Fruit fly (Drosophila melanogaster): ENCODE results near the gene f.

f gene

DNA sequence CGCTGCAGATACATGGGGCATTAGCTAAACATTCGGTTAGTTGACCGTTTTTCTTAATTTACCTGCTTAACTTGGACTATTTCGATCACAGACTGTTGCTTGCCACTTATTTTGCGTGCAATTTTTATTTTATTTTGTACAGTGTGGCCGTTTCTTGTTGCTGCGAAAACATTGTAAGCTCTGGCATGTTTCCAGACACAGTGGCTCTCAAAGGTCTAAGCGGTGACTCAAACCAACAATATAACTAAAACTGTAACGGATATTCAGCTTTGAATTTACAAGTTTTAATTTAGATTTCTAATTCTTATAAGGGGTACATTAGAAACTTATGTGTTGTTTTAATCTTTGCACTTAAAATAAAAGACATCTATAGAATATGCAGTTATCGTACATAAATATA is 16.6 kb downstream of the f start, which contains the start of gene CG8675:
Gene CG8675, minus strand, starts transcription at position 177 of the 400 bp plus-strand sequence.
- TF ChIP-seq Dll (optimal IDR thresholded peaks at IDR 0.05) (no peak), usp (GFP tag; optimal IDR thresholded peaks at IDR 0.05) (no peak), psq (optimal IDR thresholded peaks at IDR 0.05) (no peak), EcR (GFP tag; optimal IDR thresholded peaks at IDR 0.05) (no peak), CG8478 (optimal IDR thresholded peaks at IDR 0.05) (no peak), pan (optimal IDR thresholded peaks at IDR 0.05) (no peak)

DNA sequence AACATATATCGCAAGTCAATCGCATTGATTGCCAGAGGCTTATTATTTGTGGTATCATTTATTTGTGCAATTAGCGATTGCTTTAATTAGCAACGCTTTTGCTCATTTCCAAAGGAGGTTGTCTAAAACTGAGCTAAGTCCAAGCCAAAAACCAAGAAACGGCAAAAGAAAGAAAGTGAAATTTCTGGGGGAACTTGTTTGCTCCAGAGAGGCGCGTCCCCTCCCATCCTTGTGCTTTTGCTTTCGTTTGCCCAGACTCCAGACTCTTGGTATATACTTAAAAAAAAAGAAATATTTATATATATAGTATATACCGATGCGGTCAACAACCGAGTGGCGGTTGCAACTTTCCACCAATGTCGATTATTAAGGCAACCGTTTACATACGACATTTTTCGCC is 21.4 kb downstream of the f start:
- no peak for TF ChIP-seq pan (optimal IDR thresholded peaks at IDR 0.05)
- TF ChIP-seq EcR (GFP tag; optimal IDR thresholded peaks at IDR 0.05) = no peak
- no peak for TF ChIP-seq Dll (optimal IDR thresholded peaks at IDR 0.05)
- TF ChIP-seq CG8478 (optimal IDR thresholded peaks at IDR 0.05) = no peak
- TF ChIP-seq usp (GFP tag; optimal IDR thresholded peaks at IDR 0.05) = no peak
- no peak for TF ChIP-seq psq (optimal IDR thresholded peaks at IDR 0.05)

DNA sequence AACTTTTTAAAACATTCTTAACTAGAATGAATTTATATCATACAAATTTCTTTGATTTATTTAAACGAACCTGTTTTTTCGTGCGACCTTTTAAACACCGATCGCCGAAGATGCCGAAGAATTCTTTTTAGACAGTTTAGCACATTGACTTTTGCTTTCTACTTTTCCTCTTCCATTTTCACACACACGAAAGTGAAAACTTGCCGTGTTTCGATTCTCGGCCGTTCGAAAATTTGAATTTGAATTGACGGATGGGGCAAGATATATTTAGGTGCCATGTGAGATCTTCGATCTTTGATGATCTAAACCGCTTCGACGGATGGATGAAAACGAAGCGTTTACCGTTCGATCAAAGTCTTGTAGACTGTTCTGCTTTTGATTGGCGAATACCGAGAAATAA is 22.9 kb downstream of the f start:
- TF ChIP-seq psq (optimal IDR thresholded peaks at IDR 0.05) (no peak), pan (optimal IDR thresholded peaks at IDR 0.05) (no peak), Dll (optimal IDR thresholded peaks at IDR 0.05) (no peak), usp (GFP tag; optimal IDR thresholded peaks at IDR 0.05) (no peak)

DNA sequence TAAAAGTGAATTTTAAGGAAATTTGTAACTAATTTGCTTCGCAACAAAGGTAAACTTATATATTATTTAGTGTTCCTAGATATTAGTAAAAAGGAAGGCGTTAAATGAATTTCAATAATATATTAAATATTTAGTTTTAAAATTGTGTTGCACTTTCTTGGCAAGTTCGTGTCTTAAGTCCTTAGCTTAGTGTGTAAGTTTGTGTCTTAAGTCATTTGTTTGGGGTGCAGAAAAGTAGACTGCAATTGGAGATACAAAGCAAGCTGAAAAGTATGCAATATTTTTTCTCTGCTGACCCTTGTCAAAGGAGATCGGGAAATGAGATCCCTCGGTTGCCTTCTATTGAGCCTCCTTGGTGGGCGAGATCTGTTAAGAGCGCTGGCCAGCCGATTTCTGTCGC is 29.3 kb downstream of the f start:
- no peak for TF ChIP-seq Dll (optimal IDR thresholded peaks at IDR 0.05)
- no peak for TF ChIP-seq CG8478 (optimal IDR thresholded peaks at IDR 0.05)
- no peak for TF ChIP-seq EcR (GFP tag; optimal IDR thresholded peaks at IDR 0.05)

DNA sequence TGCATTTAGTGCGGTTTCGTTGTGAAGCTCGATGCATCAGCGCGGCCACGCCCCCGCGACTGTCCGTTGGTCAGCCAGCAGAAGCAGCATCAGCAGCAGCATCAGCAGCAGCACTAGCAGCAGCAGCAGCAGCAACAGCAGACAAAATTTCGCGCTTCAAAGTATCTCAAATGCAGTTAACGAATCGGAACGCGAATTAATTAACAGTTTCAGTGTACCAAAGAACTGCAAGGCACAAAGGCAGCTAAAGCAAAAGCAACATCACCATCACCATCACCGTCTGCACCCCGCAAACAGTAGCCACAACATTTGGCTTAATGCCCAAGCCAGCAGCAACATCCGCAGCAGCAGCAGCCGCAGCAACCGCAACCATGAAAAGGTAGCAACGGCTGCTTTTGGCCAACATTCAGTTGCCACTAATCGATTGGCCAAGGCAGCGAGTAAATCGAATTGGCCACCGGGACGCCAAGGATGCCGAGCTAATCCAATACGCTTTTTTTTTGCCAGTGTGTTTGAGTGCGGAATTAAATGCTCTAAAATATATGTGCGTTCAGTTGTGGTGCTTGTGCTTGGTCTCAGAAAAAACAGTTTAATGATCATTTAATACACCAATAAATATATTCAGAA is 32.8 kb downstream of the f start:
- TF ChIP-seq Dll (optimal IDR thresholded peaks at IDR 0.05) (no peak), CG8478 (optimal IDR thresholded peaks at IDR 0.05) (no peak), psq (optimal IDR thresholded peaks at IDR 0.05) (no peak), EcR (GFP tag; optimal IDR thresholded peaks at IDR 0.05) (no peak)

DNA sequence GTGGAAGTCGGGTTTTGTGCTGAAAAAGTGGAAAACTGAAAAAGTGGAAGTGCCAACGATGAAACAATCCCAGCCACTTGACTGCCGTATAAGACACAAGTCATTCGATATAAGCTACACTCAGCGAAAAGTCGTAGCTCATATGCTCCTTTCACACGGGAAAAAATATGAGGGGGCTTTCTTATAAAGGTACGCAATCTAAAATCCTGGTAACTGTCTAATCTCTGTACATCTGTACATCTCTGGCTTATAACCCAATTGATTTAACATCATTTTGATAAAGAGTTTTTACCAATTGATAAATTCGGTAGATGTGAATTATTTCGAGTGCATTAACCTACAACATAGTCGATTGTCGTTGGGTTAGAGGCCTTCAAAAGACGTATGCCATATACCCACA is 42.1 kb downstream of the f start:
- TF ChIP-seq pan (optimal IDR thresholded peaks at IDR 0.05) (no peak), psq (optimal IDR thresholded peaks at IDR 0.05) (no peak), EcR (GFP tag; optimal IDR thresholded peaks at IDR 0.05) (no peak), CG8478 (optimal IDR thresholded peaks at IDR 0.05) (no peak), usp (GFP tag; optimal IDR thresholded peaks at IDR 0.05) (no peak), Dll (optimal IDR thresholded peaks at IDR 0.05) (no peak)

DNA sequence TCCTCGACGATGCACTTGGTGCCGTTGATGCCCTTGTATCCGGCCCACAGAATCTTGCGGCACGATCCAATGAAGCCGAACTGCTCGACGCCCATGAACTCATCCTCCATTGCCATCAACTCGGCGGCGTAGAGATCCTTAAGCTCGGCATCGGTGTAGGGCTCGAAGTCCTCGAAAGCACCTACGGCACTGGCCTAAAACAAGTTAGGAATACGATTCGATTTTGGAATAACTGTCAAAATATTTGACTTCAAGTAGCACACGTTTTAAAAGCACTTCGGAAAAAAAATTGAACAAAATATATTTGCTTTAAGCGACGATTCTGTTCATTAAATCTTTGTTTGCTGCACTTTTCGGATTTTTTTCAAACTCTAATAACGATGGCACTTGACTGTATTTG is 49.5 kb downstream of the f start, which contains the start of gene CG5445:
Gene CG5445, plus strand, starts transcription at position 301 of the 400 bp plus-strand sequence.
- TF ChIP-seq pan (optimal IDR thresholded peaks at IDR 0.05) = no peak
- no peak for TF ChIP-seq psq (optimal IDR thresholded peaks at IDR 0.05)
- TF ChIP-seq EcR (GFP tag; optimal IDR thresholded peaks at IDR 0.05) = no peak

DNA sequence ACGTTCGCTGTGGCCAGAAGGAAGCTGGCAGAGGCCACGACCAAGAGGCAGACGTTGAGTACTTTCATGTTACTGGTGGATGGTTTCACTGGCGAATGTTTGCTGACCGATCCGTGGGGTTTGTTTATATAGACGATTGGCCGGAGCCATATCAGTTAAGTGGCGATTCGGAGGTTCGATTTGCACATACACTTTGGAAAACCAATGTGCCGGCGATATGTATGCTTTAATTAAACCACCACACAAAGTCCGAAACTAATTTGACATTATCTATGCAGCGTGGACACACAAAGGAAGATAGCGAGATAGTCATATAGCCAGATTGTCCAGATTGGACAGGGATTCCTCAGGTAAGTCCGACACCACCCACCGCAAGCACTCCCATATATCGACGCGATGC is 49.9 kb downstream of the f start, which contains the start of gene CG8664:
Gene CG8664, minus strand, starts transcription at position 101 of the 400 bp plus-strand sequence.
- TF ChIP-seq usp (GFP tag; optimal IDR thresholded peaks at IDR 0.05) = no peak
- no peak for TF ChIP-seq CG8478 (optimal IDR thresholded peaks at IDR 0.05)
- no peak for TF ChIP-seq pan (optimal IDR thresholded peaks at IDR 0.05)

DNA sequence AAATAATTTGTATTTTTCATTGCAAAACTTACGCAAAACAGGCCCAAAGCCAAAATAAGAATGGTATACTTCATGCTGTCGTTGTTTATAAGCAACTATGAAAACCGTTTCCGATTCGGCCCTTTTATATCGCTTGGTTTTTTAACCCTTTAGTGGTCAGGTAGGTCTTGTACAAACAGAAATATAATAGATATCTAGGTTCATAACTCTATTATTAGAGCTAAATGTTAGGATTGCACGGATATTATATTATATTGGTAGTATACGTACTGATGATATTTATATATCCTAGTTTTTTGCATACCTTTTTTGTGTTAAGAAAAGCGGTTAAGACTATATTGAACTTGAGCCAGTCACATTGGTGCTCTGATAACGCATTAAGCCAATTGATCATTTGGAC is 51.7 kb downstream of the f start, which contains the start of gene CG8661:
Gene CG8661, minus strand, starts transcription at position 101 of the 400 bp plus-strand sequence.
- no peak for TF ChIP-seq CG8478 (optimal IDR thresholded peaks at IDR 0.05)
- no peak for TF ChIP-seq usp (GFP tag; optimal IDR thresholded peaks at IDR 0.05)
- TF ChIP-seq EcR (GFP tag; optimal IDR thresholded peaks at IDR 0.05) = no peak
- no peak for TF ChIP-seq Dll (optimal IDR thresholded peaks at IDR 0.05)
- TF ChIP-seq pan (optimal IDR thresholded peaks at IDR 0.05) = no peak
- no peak for TF ChIP-seq psq (optimal IDR thresholded peaks at IDR 0.05)

DNA sequence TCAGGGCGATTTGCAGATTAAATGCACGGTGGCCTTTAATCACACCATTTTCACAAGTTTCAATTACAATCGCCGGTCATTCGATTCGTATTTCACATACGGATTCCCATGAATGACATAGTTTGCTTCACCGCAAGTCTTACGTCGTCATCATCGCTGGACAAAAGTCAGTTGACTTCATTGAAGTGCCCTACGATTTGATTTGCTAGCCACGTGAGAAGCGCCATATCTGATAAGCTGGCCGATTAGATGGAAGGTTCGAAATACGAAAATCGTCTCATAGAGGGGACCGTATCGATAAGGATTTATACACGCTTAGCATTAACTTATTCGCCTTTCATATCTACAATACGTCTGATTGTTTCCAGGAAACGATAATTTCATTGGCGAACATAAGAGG is 52.3 kb downstream of the f start:
- TF ChIP-seq Dll (optimal IDR thresholded peaks at IDR 0.05) (no peak), usp (GFP tag; optimal IDR thresholded peaks at IDR 0.05) (no peak), EcR (GFP tag; optimal IDR thresholded peaks at IDR 0.05) (no peak), pan (optimal IDR thresholded peaks at IDR 0.05) (no peak), CG8478 (optimal IDR thresholded peaks at IDR 0.05) (no peak), psq (optimal IDR thresholded peaks at IDR 0.05) (no peak)

DNA sequence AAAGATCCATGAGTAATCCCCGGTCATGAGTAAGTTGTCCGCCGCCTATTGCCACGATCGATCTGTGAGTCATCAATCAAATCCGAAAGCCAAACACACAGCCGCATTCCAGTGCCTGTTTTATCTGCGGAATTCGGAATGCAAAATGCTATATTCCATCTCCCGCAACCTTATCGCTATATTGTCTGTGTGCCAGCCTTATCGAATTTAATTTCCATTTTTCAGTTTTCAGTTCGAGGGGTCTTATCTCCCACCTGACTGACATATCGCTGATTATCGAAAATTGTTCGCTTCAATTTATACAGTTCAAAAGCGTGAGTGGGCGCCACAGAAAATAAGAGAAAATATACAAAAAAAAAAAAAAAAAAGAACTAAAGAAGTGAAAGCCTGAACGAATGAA is 56.5 kb downstream of the f start:
- TF ChIP-seq Dll (optimal IDR thresholded peaks at IDR 0.05) = no peak
- no peak for TF ChIP-seq EcR (GFP tag; optimal IDR thresholded peaks at IDR 0.05)
- no peak for TF ChIP-seq pan (optimal IDR thresholded peaks at IDR 0.05)
- TF ChIP-seq usp (GFP tag; optimal IDR thresholded peaks at IDR 0.05) = no peak
- no peak for TF ChIP-seq psq (optimal IDR thresholded peaks at IDR 0.05)
- TF ChIP-seq CG8478 (optimal IDR thresholded peaks at IDR 0.05) = no peak

DNA sequence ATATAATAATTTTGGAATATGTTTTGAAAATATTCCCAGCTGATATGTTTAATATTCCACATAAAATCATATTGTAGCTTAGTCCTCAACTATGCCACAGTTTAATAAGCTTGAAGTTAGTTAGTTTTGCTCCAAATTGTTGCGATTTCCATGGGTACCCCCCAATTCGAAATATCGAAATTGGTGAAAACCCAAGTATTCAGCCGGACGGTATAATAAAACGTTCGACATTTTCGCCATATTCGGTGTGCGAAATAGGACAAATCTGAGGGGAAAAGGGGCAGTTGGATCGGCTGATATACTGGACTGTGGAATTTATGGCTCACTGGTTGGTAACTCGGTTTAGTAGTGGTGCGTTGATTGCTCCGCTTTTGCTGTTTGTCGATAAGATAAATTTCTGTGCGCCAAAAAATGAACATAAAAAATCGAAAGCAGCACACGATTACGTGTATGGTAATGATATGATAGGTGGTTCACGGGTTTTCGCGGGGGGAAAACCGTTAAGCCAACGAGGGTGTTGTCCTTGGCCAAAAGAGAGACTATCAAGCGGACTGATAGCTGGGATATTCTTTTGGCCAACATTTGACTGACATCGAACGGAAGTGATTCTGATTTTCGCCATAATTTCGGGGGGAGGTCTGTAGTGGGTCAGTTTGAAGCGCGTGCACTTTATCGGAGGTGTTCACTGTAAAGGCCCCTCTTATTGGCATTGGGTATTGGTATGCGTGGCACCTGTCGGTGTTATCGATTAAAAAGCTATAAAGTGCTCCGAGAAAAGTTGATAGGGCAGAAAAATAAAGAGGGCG is 57.6 kb downstream of the f start:
- TF ChIP-seq Dll (optimal IDR thresholded peaks at IDR 0.05) (no peak), EcR (GFP tag; optimal IDR thresholded peaks at IDR 0.05) (no peak), usp (GFP tag; optimal IDR thresholded peaks at IDR 0.05) (no peak), CG8478 (optimal IDR thresholded peaks at IDR 0.05) (no peak), psq (optimal IDR thresholded peaks at IDR 0.05) (no peak), pan (optimal IDR thresholded peaks at IDR 0.05) (no peak)

Data from whole organism.